Worm (Caenorhabditis elegans) whole organism, midembryonic: ENCODE data around the gene K10D2.8.

Source experiments
- cog-1 ChIP-seq: sonication (generic microtip); optimal IDR thresholded peaks from 2 replicates; lab custom pipeline; 2016; ENCODE audit warnings: missing genetic modification characterization, missing compliant biosample characterization
- flt-1 ChIP-seq: fragments of 200-800 bp; sonication (Bioruptor generic); IDR thresholded peaks from 2 replicates; pipeline ENCODE4 v1.3.6; 2022; ENCODE audit warnings: missing genetic modification characterization, missing compliant biosample characterization
- klf-2 ChIP-seq: fragments of 200-800 bp; sonication (Bioruptor generic); conservative IDR thresholded peaks from 2 replicates; pipeline ENCODE4 v1.3.6; 2022; ENCODE audit warnings: missing genetic modification reagents, missing genetic modification characterization, missing compliant biosample characterization
- ref-1 ChIP-seq: fragments of 200-800 bp; sonication (Bioruptor generic); conservative IDR thresholded peaks from 2 replicates; pipeline ENCODE4 v1.3.6; 2022; ENCODE audit warnings: missing genetic modification reagents, missing genetic modification characterization, missing compliant biosample characterization
- ztf-29 ChIP-seq: fragments of 200-800 bp; sonication (Bioruptor generic); IDR thresholded peaks from 2 replicates; pipeline ENCODE4 v1.3.6; 2022; ENCODE audit warnings: missing genetic modification reagents, missing genetic modification characterization, missing compliant biosample characterization

DNA sequence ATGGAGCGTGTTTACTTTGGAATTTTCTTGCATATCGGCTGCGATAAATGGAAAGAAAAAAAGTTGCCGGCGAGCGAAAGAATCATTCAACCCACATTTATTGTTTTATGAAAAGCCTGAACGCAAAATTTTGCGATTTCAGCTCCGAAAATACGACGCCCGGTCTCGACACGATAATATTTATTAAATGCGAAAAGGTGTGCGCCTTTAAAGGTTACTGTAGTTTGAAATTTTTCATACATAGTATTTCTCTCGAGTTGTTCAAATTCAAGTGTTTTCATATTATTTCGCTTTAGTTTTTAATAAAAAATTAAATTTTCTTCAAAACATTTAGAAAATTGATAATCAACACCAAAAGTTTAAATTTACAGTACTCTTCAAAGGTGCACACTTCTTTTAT lies 20.5 kb downstream of the K10D2.8 start, which contains the start of gene syx-16:
- TF ChIP-seq flt-1, result no peak
- no peak for TF ChIP-seq ztf-29 (GFP tag; lab: Robert Waterston, UW)
- TF ChIP-seq ref-1 (GFP tag; lab: Robert Waterston, UW), result no peak
- TF ChIP-seq klf-2, result no peak
- TF ChIP-seq cog-1, result no peak
